Worm (Caenorhabditis elegans) whole organism, late embryonic: ENCODE results near the gene C07G1.7.

Experiments
- C38D4.7 ChIP-seq: fragments of 200-800 bp; sonication (Bioruptor generic); optimal IDR thresholded peaks from 2 replicates; lab custom pipeline; 2018; ENCODE audit warnings: mild to moderate bottlenecking, missing genetic modification characterization, moderate library complexity, missing compliant biosample characterization
- sox-2 ChIP-seq: fragments of 200-800 bp; sonication (Bioruptor generic); IDR thresholded peaks from 2 replicates; pipeline ENCODE4 v1.3.6; 2022; ENCODE audit warnings: missing genetic modification reagents, missing genetic modification characterization, missing compliant biosample characterization

DNA sequence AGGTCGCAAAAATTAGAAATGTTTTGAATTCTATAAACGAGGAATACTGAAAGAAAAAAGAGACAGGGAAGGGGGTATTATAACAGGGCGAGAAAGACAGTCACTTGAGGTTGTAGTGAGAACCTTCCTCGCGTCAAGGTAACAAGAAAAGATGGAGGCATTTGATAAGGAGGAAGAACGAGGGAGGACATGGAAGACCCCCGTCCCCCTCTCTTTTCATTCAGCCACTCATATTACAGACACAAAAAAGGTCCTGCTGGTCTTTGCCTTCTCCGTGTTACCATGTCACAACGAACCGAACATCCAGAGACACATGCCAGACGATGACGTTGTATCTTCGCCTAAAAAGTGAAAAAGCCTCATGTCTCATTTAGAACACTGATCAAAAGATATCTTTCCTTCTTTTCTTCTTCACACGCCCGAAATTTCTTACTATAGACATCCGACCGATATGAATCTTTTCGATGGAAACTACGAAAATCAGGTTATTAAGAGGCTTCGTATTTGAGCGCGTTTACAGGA is 29.7 kb upstream of the C07G1.7 start:
- no peak for TF ChIP-seq sox-2 (GFP tag; lab: Robert Waterston, UW)
- TF ChIP-seq C38D4.7 (GFP tag; lab: Kevin White, UChicago) = no peak
